Worm (Caenorhabditis elegans): Measurements from ENCODE around the gene sre-55.

The sre-55 gene

DNA sequence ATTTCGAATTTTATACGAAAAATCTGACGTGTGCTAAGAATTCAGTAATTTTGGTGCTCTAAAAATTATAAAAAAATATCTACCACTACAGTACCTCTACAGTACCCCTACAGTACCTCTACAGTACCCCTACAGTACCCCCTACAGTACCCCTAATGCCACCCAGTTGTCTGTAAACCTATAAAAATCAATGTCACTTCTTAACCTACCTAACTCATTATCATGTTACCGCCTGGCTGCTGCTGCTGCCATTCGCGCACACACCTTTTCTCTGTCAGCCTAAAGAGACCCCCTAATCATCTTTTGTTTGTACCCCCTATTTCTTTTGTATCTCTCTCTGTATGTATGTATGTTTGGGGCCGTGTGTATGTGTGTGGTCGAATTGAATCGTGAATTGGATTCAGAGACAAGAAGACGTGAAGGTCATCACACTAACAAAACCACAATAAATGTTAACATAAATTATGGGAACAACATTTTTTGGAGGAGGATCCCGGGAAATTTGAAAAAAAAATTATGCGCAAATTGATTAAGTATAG, 21.7 kb downstream of the sre-55 start (continued):
- TF ChIP-seq nhr-48 (tag; optimal IDR thresholded peaks at IDR 0.05), result no peak
- TF ChIP-seq ztf-11 (tag; optimal IDR thresholded peaks at IDR 0.05), result no peak
- TF ChIP-seq F49E8.2 (tag; optimal IDR thresholded peaks at IDR 0.05; ENCODE audit: borderline replicate concordance), result no peak
- TF ChIP-seq T20F7.1 (GFP tag; optimal IDR thresholded peaks at IDR 0.05), result no peak
- TF ChIP-seq ceh-44 (GFP tag; IDR thresholded peaks at IDR 0.05), result no peak
- no peak for TF ChIP-seq R02D3.7 (tag; optimal IDR thresholded peaks at IDR 0.05)
- TF ChIP-seq daf-19 (GFP tag; conservative IDR thresholded peaks at IDR 0.05), result no peak
- TF ChIP-seq lsy-2 (tag; optimal IDR thresholded peaks at IDR 0.05), result peak in 1 of 2 experiments; percentile 40

DNA sequence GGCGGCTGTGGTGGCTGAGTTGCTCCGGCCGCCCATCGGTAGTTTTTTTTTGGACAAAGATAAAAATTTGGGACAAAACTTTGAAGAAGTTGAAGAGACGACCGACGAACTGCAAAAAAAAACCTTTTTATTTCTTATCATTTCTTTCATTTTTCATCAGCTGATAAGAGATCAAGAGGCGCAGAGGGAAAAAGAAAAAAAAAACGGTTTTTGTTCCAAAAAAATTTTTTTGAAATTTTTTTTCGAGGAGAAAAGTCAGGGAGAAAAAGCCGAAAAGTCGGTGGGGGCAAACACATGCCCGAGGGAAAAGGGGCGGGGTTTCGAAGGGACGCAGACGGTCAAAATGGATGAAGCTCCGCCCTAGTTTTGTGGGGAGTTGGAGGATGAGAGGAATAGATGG, 23.0 kb downstream of the sre-55 start, which contains the start of gene ras-1:
Gene ras-1 (minus strand): TSS at position 129 of the 400 bp plus-strand sequence.
- TF ChIP-seq nhr-76 (tag; optimal IDR thresholded peaks at IDR 0.05) (no peak), mep-1 (tag; optimal IDR thresholded peaks at IDR 0.05) (peak; percentile 9), pha-4 (GFP tag; IDR thresholded peaks at IDR 0.05) (0 out of 2 replicates have a peak, but pooled peaks have one; percentile 21), pha-4 (tag; optimal IDR thresholded peaks at IDR 0.05) (no peak), dpl-1 (GFP tag; optimal IDR thresholded peaks at IDR 0.05) (no peak), tra-1 (GFP tag; IDR thresholded peaks at IDR 0.05) (peak; percentile 62; the same call in 1 of the 2 replicates), dmd-6 (GFP tag; IDR thresholded peaks at IDR 0.05) (peak; percentile 65; the same call in 1 of the 2 replicates), aha-1 (tag) (no peak), nhr-28 (tag; optimal IDR thresholded peaks at IDR 0.05) (peak; percentile 34), dve-1 (tag; optimal IDR thresholded peaks at IDR 0.05; ENCODE audit: insufficient read depth) (peak; percentile 58), hlh-11 (tag; optimal IDR thresholded peaks at IDR 0.05) (peak; percentile 56), ceh-28 (tag; optimal IDR thresholded peaks at IDR 0.05) (no peak)

DNA sequence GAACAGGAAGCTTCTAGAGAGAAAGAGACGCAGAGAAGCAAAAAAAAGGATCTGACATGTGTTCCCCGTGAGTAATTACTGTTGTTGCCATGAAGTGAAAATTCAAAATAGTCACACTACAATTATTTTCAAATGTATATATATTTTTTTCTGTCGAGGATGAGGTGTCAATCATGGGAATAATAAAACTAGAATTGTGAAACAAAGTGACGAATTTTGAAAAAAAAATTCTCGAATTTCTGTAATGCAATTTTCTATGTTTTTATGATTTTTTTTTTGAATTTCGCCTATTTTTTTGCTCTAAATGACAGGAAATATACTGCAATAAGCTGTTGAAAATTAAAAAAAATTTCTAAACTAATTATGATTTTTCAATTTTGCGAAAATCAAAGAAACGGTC, 24.0 kb downstream of the sre-55 start:
- TF ChIP-seq nhr-237 (tag; optimal IDR thresholded peaks at IDR 0.05) (no peak), mep-1 (tag; optimal IDR thresholded peaks at IDR 0.05) (no peak)

DNA sequence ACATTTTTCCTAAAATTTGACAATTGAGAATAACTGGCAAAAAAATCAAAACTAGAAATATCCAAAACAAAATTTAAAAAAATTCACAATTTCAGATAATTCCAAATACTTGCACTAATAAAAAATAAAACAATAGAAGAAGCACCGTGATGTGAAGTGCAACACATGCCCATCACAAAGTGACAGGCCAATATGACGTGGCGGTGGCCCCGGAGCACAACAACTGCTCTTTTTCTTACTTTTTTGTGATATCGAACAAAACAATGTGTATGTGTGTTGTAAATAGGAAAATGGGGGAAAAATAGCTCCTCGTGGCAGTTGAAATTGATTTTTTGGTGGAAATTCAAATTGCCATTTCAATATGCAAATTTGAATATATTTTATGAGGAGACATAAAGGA, 24.7 kb downstream of the sre-55 start:
- TF ChIP-seq sdz-12 (GFP tag; optimal IDR thresholded peaks at IDR 0.05) (no peak), gei-8 (GFP tag; optimal IDR thresholded peaks at IDR 0.05) (no peak), dve-1 (tag; optimal IDR thresholded peaks at IDR 0.05; ENCODE audit: insufficient read depth) (peak; percentile 16), nhr-102 (tag; optimal IDR thresholded peaks at IDR 0.05) (no peak), dmd-6 (GFP tag; IDR thresholded peaks at IDR 0.05) (peak; percentile 86), cey-2 (tag; optimal IDR thresholded peaks at IDR 0.05; ENCODE audit: borderline replicate concordance, insufficient read depth) (no peak), saeg-2 (GFP tag; IDR thresholded peaks at IDR 0.05) (no peak), nhr-77 (tag; optimal IDR thresholded peaks at IDR 0.05) (no peak), F49E8.2 (tag; optimal IDR thresholded peaks at IDR 0.05; ENCODE audit: borderline replicate concordance) (no peak), lin-13 (GFP tag; optimal IDR thresholded peaks at IDR 0.05) (no peak), daf-16 (GFP tag; optimal IDR thresholded peaks at IDR 0.05) (peak in 1 of 2 experiments; percentile 58), daf-16 (tag; optimal IDR thresholded peaks at IDR 0.05) (no peak), daf-8 (GFP tag; IDR thresholded peaks at IDR 0.05) (no peak), fkh-10 (GFP tag; optimal IDR thresholded peaks at IDR 0.05) (no peak), skn-1 (tag; optimal IDR thresholded peaks at IDR 0.05) (no peak), lin-38 (GFP tag; IDR thresholded peaks at IDR 0.05) (no peak), T20F7.1 (GFP tag; optimal IDR thresholded peaks at IDR 0.05) (peak; percentile 13), mdl-1 (tag; optimal IDR thresholded peaks at IDR 0.05) (no peak), aly-2 (tag; optimal IDR thresholded peaks at IDR 0.05) (no peak), hlh-30 (tag; optimal IDR thresholded peaks at IDR 0.05; ENCODE audit: insufficient read depth) (no peak), hlh-11 (tag; optimal IDR thresholded peaks at IDR 0.05) (peak; percentile 44), mxl-2 (GFP tag; conservative IDR thresholded peaks at IDR 0.05) (no peak)

Data from whole organism, L4 larva.